Fruit fly (Drosophila melanogaster) S2 (cell line): ENCODE measurements around the gene Send2.

ENCODE experiments used
- CG8478 ChIP-seq: fragments of >200 bp; optimal IDR thresholded peaks from 2 replicates; lab custom pipeline; 2018
- CTCF ChIP-seq, 2 experiments: fragments of >200 bp; optimal IDR thresholded peaks; 2 replicates each; lab custom pipeline; 2018

Send2 gene

dm6 chr2L:14337940-14338339, 8.5 kb downstream of the Send2 start, which contains the start of gene CG15286:
Gene CG15286 (plus strand): TSS chr2L:14338240.
- no peak for TF ChIP-seq CG8478 (lab: Kevin White, UChicago)
- TF ChIP-seq CTCF (optimal IDR thresholded peaks at IDR 0.05; lab: Kevin White, UChicago): no peak

dm6 chr2L:14336311-14336836, 10.1 kb downstream of the Send2 start:
- TF ChIP-seq CG8478 (lab: Kevin White, UChicago): no peak
- no peak for TF ChIP-seq CTCF (optimal IDR thresholded peaks at IDR 0.05; lab: Kevin White, UChicago)

- no peak for TF ChIP-seq CTCF (optimal IDR thresholded peaks at IDR 0.05; lab: Kevin White, UChicago)
- TF ChIP-seq CG8478 (lab: Kevin White, UChicago): no peak
These were observed 12.5 kb downstream of the Send2 start, which contains the start of gene CG33090 for dm6 chr2L:14333965-14334364. Gene CG33090 (plus strand): TSS chr2L:14334158.

DNA sequence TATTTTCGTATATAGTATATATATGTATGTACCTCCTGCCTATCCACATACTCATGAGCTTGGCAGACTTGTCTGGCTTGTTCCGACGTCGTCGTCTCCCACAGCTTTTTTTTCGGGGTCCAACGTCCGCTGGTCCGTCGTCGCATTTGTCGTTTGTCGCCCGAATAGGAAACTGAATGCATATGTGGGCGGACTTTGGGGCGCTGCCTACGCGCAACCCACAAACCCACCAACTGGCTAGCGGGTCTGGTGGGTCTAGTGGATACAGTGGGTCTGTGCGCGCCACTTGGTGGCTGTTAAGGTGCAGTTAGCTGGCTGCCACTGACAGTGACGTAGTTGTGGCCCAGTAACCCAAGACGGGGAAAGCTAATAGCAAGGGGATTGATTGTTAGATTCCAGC, 27.5 kb downstream of the Send2 start:
- no peak for TF ChIP-seq CG8478 (lab: Kevin White, UChicago)
- TF ChIP-seq CTCF (optimal IDR thresholded peaks at IDR 0.05; lab: Kevin White, UChicago): no peak

- TF ChIP-seq CG8478 (lab: Kevin White, UChicago) (no peak), CTCF (optimal IDR thresholded peaks at IDR 0.05; lab: Kevin White, UChicago) (no peak)
These were observed 27.9 kb downstream of the Send2 start for dm6 chr2L:14318600-14318999.

dm6 chr2L:14317992-14318391, 28.5 kb downstream of the Send2 start:
- TF ChIP-seq CTCF (optimal IDR thresholded peaks at IDR 0.05; lab: Kevin White, UChicago) (no peak), CG8478 (lab: Kevin White, UChicago) (no peak)

- TF ChIP-seq CG8478 (lab: Kevin White, UChicago): no peak
- TF ChIP-seq CTCF (optimal IDR thresholded peaks at IDR 0.05; lab: Kevin White, UChicago): no peak
These were observed 29.8 kb downstream of the Send2 start for dm6 chr2L:14316704-14317103.

dm6 chr2L:14308661-14309060, 37.8 kb downstream of the Send2 start:
- no peak for TF ChIP-seq CG8478 (lab: Kevin White, UChicago)
- TF ChIP-seq CTCF (optimal IDR thresholded peaks at IDR 0.05; lab: Kevin White, UChicago): no peak

DNA sequence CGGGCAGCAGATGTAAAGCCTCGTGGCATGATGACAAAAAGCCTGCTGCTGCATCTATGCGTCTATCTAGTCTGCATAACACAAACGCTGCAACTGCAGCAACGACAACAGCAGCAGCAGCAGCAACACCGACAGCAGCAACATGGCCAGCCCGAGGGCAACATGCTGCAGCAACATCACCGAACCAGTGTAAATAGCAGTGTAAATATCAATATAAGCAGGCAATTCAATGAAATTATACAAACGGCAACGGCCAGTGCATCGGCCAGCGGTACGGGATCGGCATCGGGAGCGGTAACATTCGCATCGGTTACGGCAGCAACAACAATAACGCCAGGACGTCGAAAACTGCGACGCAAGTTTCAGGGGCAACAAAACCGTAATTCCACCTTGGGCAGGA, 38.3 kb downstream of the Send2 start:
- no peak for TF ChIP-seq CG8478 (lab: Kevin White, UChicago)
- TF ChIP-seq CTCF (optimal IDR thresholded peaks at IDR 0.05; lab: Kevin White, UChicago): no peak

DNA sequence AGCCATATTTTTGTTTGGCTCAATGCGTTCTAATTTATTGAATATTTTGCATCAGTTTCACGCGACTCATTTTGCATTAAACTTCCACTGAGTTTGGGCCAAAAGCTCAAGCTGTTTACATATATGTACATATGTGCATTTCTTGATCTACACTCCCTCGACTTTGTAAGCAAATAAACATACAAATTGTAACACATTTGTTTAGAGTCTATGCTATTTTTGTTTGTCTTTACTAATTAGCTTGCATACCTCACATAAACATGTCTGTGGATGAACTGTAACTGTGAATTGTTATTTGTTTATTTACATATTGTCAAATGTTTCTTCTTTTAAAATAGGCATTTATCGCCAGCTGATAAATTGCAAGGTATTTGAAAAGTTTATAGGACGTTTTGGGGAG, 39.0 kb downstream of the Send2 start:
- TF ChIP-seq CG8478 (lab: Kevin White, UChicago): no peak
- TF ChIP-seq CTCF (optimal IDR thresholded peaks at IDR 0.05; lab: Kevin White, UChicago): no peak

dm6 chr2L:14302478-14302877, 44.0 kb downstream of the Send2 start:
- TF ChIP-seq CTCF (optimal IDR thresholded peaks at IDR 0.05; lab: Kevin White, UChicago): no peak
- no peak for TF ChIP-seq CG8478 (lab: Kevin White, UChicago)

- TF ChIP-seq CG8478 (lab: Kevin White, UChicago) (no peak), CTCF (optimal IDR thresholded peaks at IDR 0.05; lab: Kevin White, UChicago) (no peak)
These were observed 45.6 kb downstream of the Send2 start for dm6 chr2L:14300718-14301361.
